Worm (Caenorhabditis elegans) whole organism, L3 larva: ENCODE data around the gene lys-7.

ENCODE experiments used
- R02D3.7 ChIP-seq: fragments of 150-350 bp; optimal IDR thresholded peaks from 2 replicates; lab custom pipeline; 2014; ENCODE audit warnings: missing biosample characterization, missing genetic modification characterization
- aly-2 ChIP-seq: fragments of 150-350 bp; optimal IDR thresholded peaks from 2 replicates; lab custom pipeline; 2014; ENCODE audit warnings: missing biosample characterization, missing genetic modification characterization
- egl-27 ChIP-seq: sonication (generic microtip); optimal IDR thresholded peaks from 4 replicates; lab custom pipeline; 2017; ENCODE audit warnings: missing biosample characterization, missing genetic modification reagents, missing genetic modification characterization
- fkh-10 ChIP-seq: sonication (generic microtip); optimal IDR thresholded peaks from 2 replicates; lab custom pipeline; 2017; ENCODE audit warnings: missing biosample characterization, missing genetic modification reagents, missing genetic modification characterization
- nfya-1 ChIP-seq: sonication (generic microtip); optimal IDR thresholded peaks from 2 replicates; lab custom pipeline; 2017; ENCODE audit warnings: missing genetic modification characterization, mild to moderate bottlenecking, missing compliant biosample characterization, antibody characterized with exemption, moderate library complexity; ENCODE audit not compliant: insufficient read depth
- nhr-28 ChIP-seq: fragments of 150-350 bp; optimal IDR thresholded peaks from 2 replicates; lab custom pipeline; 2014; ENCODE audit warnings: missing biosample characterization, missing genetic modification characterization
- pqm-1 ChIP-seq: fragments of 150-350 bp; optimal IDR thresholded peaks from 2 replicates; lab custom pipeline; 2017; ENCODE audit warnings: missing biosample characterization, missing genetic modification characterization, inconsistent platforms
- snpc-4 ChIP-seq: fragments of 150-350 bp; optimal IDR thresholded peaks from 2 replicates; lab custom pipeline; 2014; ENCODE audit warnings: missing biosample characterization, missing genetic modification characterization
- unc-62 ChIP-seq: fragments of 150-350 bp; sonication (generic microtip); optimal IDR thresholded peaks from 4 replicates; lab custom pipeline; 2014; ENCODE audit warnings: missing biosample characterization, missing genetic modification reagents, missing genetic modification characterization
- zag-1 ChIP-seq: fragments of 150-350 bp; optimal IDR thresholded peaks from 2 replicates; lab custom pipeline; 2014; ENCODE audit warnings: missing biosample characterization, missing genetic modification characterization

DNA sequence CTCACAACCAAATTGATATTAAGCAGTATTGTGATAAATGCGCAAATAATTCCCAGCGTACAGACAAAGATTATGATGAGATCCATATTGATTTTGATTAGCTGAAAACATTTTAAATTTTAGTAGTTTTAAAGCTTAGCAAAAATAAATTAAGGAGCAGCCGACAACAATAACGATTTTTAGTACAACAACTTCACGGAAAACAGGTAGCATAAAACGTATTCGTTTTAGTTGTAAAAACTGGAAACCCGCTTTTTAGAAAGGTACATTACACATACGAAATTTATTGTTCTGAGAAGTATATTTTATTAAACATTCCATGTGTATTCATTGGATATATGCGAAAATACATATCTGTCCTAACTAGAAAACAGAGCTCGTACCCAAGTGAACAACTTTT, 8.0 kb upstream of the lys-7 start, which contains the start of gene srbc-36:
- TF ChIP-seq aly-2 (tag; lab: Kevin White, UChicago) (no peak), snpc-4 (no peak), unc-62 (no peak), zag-1 (no peak), nfya-1 (tag; lab: Kevin White, UChicago) (no peak), egl-27 (tag; lab: Kevin White, UChicago) (no peak), R02D3.7 (tag; lab: Kevin White, UChicago) (no peak), nhr-28 (tag; lab: Kevin White, UChicago) (no peak), fkh-10 (GFP tag; lab: Kevin White, UChicago) (no peak), pqm-1 (no peak)
